Fruit fly (Drosophila melanogaster) whole organism, prepupa: Measurements from ENCODE around the gene CG10700.

ENCODE experiments used
- CG16779 ChIP-seq: fragments of 200-800 bp; sonication (Bioruptor generic); optimal IDR thresholded peaks from 3 replicates; lab custom pipeline; 2017; ENCODE audit warnings: missing biosample characterization, mild to moderate bottlenecking, missing genetic modification characterization
- CG6792 ChIP-seq: fragments of 200-800 bp; sonication (Bioruptor generic); optimal IDR thresholded peaks from 3 replicates; lab custom pipeline; 2016; ENCODE audit warnings: missing biosample characterization, missing genetic modification characterization
- CG6854 ChIP-seq: fragments of 200-800 bp; sonication (Bioruptor generic); optimal IDR thresholded peaks from 2 replicates; lab custom pipeline; 2017; ENCODE audit warnings: missing biosample characterization, mild to moderate bottlenecking, missing genetic modification characterization
- CG8319 ChIP-seq: fragments of 200-800 bp; sonication (Bioruptor generic); optimal IDR thresholded peaks from 3 replicates; lab custom pipeline; 2016; ENCODE audit warnings: missing biosample characterization, missing genetic modification characterization
- dsx ChIP-seq: fragments of 200-800 bp; optimal IDR thresholded peaks from 3 replicates; lab custom pipeline; 2019; ENCODE audit warnings: missing biosample characterization, mild to moderate bottlenecking, missing genetic modification characterization, moderate library complexity; ENCODE audit not compliant: poor library complexity, severe bottlenecking
- fd85E ChIP-seq: fragments of 200-800 bp; sonication (Bioruptor generic); optimal IDR thresholded peaks from 3 replicates; lab custom pipeline; 2016; ENCODE audit warnings: missing biosample characterization, missing genetic modification characterization

DNA sequence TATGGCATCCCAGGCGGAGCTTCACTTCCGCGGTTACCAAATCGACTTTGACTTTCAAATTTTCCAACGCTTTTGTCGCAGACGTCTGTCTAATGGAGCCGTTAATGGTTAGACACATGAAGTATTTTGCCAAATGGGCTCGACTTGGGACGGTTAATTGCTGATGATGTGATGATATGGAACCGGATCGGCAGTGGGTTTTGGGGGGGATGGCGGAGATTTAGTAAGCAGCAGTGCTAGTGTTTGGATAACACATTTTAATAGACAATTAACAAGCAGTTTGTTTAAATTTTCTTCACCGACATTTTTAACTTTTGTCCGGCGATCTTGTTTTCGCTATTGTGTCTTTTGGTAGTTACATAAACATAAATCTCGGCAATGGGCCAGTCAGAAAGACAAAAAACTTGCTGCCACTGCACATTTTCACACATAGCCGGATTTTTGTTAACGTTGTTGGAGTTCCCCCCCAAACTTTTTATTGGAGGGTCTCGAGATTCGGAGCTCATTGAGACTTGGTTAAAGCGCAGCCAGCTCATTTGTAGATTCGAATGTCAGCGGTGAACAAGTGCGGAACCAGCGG lies 30.9 kb upstream of the CG10700 start, which contains the start of gene amd:
- no peak for TF ChIP-seq CG8319 (GFP tag; lab: Kevin White, UChicago)
- TF ChIP-seq dsx (GFP tag; lab: Kevin White, UChicago) = no peak
- TF ChIP-seq fd85E = no peak
- no peak for TF ChIP-seq CG6854
- no peak for TF ChIP-seq CG16779
- TF ChIP-seq CG6792 = no peak
